Worm (Caenorhabditis elegans) whole organism, early embryonic: ENCODE results near the gene Y41E3.19.
A peak's percentile ranks its signal among the peaks of the same experiment; 100 is the strongest.

ENCODE experiments used
- B0310.2 ChIP-seq: sonication (generic microtip); optimal IDR thresholded peaks from 2 replicates; lab custom pipeline; 2016; ENCODE audit warnings: mild to moderate bottlenecking, missing genetic modification characterization, missing compliant biosample characterization
- F13C5.2 ChIP-seq: sonication (generic microtip); optimal IDR thresholded peaks from 2 replicates; lab custom pipeline; 2017; ENCODE audit warnings: mild to moderate bottlenecking, missing genetic modification characterization, inconsistent platforms, missing compliant biosample characterization
- aly-1 ChIP-seq: sonication (generic microtip); optimal IDR thresholded peaks from 2 replicates; lab custom pipeline; 2016; ENCODE audit warnings: missing genetic modification characterization, missing compliant biosample characterization
- ama-1 ChIP-seq: fragments of 150-350 bp; optimal IDR thresholded peaks from 2 replicates; lab custom pipeline; 2014
- ceh-13 ChIP-seq: fragments of 200-800 bp; sonication (Bioruptor generic); optimal IDR thresholded peaks from 2 replicates; lab custom pipeline; 2018; ENCODE audit warnings: mild to moderate bottlenecking, missing genetic modification characterization, missing compliant biosample characterization
- ets-7 ChIP-seq: sonication (generic microtip); optimal IDR thresholded peaks from 2 replicates; lab custom pipeline; 2016; ENCODE audit warnings: missing genotype, missing genetic modification characterization, missing compliant biosample characterization
- flt-1 ChIP-seq: fragments of 200-800 bp; sonication (Bioruptor generic); IDR thresholded peaks from 2 replicates; pipeline ENCODE4 v1.3.6; 2022; ENCODE audit warnings: missing genetic modification characterization, missing compliant biosample characterization
- hmbx-1 ChIP-seq: sonication (generic microtip); optimal IDR thresholded peaks from 2 replicates; lab custom pipeline; 2016; ENCODE audit warnings: mild to moderate bottlenecking, missing genetic modification characterization, missing compliant biosample characterization
- hnd-1 ChIP-seq: sonication (generic microtip); optimal IDR thresholded peaks from 2 replicates; lab custom pipeline; 2016; ENCODE audit warnings: missing genetic modification characterization, missing compliant biosample characterization
- pes-1 ChIP-seq: fragments of 200-800 bp; sonication (Bioruptor generic); IDR thresholded peaks from 2 replicates; pipeline ENCODE4 v1.3.6; 2022; ENCODE audit warnings: missing genetic modification reagents, missing genetic modification characterization, missing compliant biosample characterization
- scrt-1 ChIP-seq: fragments of 200-800 bp; sonication (Bioruptor generic); IDR thresholded peaks from 2 replicates; pipeline ENCODE4 v1.3.6; 2022; ENCODE audit warnings: missing genetic modification characterization, missing compliant biosample characterization
- sea-1 ChIP-seq: fragments of 200-800 bp; sonication (Bioruptor generic); conservative IDR thresholded peaks from 2 replicates; pipeline ENCODE4 v1.3.6; 2022; ENCODE audit warnings: missing genetic modification characterization, missing compliant biosample characterization
- tbx-11 ChIP-seq: fragments of 200-800 bp; sonication (Bioruptor generic); IDR thresholded peaks from 2 replicates; pipeline ENCODE4 v1.3.6; 2022; ENCODE audit warnings: missing genetic modification characterization, missing compliant biosample characterization
- tbx-37 ChIP-seq: fragments of 200-800 bp; sonication (Bioruptor generic); conservative IDR thresholded peaks from 2 replicates; pipeline ENCODE4 v1.3.6; 2022; ENCODE audit warnings: missing genetic modification reagents, missing genetic modification characterization, missing compliant biosample characterization
- tra-4 ChIP-seq: sonication (generic microtip); optimal IDR thresholded peaks from 2 replicates; lab custom pipeline; 2017; ENCODE audit warnings: missing genetic modification characterization, missing compliant biosample characterization

The Y41E3.19 gene

DNA sequence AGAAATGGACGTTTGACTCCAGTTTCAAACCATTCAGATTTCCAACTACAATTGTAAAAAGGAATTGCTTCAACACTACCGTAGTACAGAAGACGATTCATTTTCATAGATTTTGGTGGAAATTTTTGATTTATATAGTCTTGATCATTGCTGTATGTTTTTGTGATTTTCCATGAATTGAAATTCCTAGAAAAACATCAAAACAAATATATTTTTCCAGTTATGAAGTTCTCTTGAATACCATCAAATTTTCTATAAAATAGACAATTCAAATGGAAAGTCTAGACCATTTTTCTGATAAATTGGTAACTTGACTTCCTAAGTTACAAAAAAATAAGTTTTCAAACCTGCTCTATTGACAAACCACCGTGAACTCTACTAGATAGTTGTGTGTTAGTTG is 12.9 kb downstream of the Y41E3.19 start, which contains the start of gene srt-48:
Gene srt-48, minus strand, starts transcription at position 101 of the 400 bp plus-strand sequence.
- TF ChIP-seq aly-1 (tag; lab: Kevin White, UChicago) (no peak), ama-1 (no peak), pes-1 (GFP tag; lab: Robert Waterston, UW) (no peak), sea-1 (GFP tag; lab: Robert Waterston, UW) (no peak), flt-1 (GFP tag; lab: Robert Waterston, UW) (no peak), ceh-13 (no peak), B0310.2 (tag; lab: Kevin White, UChicago) (no peak), hnd-1 (tag; lab: Kevin White, UChicago) (no peak), ets-7 (tag; lab: Kevin White, UChicago) (no peak)

- TF ChIP-seq hmbx-1 (tag; lab: Kevin White, UChicago): no peak
- no peak for TF ChIP-seq flt-1 (GFP tag; lab: Robert Waterston, UW)
- no peak for TF ChIP-seq tra-4 (tag; lab: Kevin White, UChicago)
- TF ChIP-seq B0310.2 (tag; lab: Kevin White, UChicago): no peak
- no peak for TF ChIP-seq ama-1
- no peak for TF ChIP-seq F13C5.2 (tag; lab: Kevin White, UChicago)
- TF ChIP-seq pes-1 (GFP tag; lab: Robert Waterston, UW): no peak
Measured at ce11 chrIV:15074392-15074791, 18.5 kb downstream of the Y41E3.19 start, which contains the start of gene srt-50. TSS of gene srt-50 (plus strand) at chrIV:15074692.

DNA sequence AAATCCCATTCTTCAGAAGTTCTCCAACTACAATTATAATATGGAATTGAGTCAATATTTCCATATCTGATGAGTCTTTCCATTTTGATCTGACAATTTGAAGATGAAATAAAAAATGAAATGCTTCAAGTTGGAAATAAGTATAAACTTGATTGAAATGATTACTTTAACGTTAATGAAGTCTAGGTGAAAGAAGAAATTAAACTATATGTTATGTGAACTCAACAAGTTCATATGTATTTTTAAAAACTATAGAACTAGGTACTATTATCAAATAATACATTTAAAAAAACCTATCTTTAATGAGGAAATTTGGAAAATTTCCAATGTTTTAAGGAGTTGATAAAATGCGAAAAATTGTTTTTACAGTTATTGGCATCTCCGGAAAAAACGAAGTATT is 42.4 kb downstream of the Y41E3.19 start, which contains the start of gene srt-49:
Gene srt-49, minus strand, starts transcription at position 101 of the 400 bp plus-strand sequence.
- no peak for TF ChIP-seq hnd-1 (tag; lab: Kevin White, UChicago)

DNA sequence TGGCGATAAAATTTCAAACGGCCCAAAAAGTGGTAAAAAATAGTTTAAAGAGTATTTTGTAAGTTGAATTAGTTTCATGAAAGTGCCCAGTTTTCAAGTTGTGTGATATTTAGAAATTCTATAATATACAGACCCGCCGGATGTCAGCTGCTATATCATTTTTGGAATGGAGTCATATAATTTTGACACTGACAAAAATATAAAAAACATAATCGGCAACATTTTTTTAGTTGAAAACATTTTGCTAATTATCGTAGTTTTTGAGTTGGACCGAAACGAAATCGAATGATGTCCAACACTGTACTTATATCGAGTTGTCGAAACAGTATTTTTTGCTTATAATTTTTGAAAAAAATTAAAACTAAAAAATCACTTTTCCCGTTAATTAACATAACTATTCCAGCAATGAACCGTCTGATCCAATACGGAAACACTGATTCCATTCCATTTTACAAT is 47.3 kb downstream of the Y41E3.19 start, which contains the start of gene srt-44:
Gene srt-44, plus strand, starts transcription at position 406 of the 456 bp plus-strand sequence.
- TF ChIP-seq hnd-1 (tag; lab: Kevin White, UChicago) (no peak), hmbx-1 (tag; lab: Kevin White, UChicago) (no peak), B0310.2 (tag; lab: Kevin White, UChicago) (no peak), scrt-1 (GFP tag; lab: Robert Waterston, UW) (no peak), ceh-13 (no peak), sea-1 (GFP tag; lab: Robert Waterston, UW) (no peak)

ce11 chrIV:15107218-15107617 is 51.3 kb downstream of the Y41E3.19 start:
- TF ChIP-seq hnd-1 (tag; lab: Kevin White, UChicago) (no peak), hmbx-1 (tag; lab: Kevin White, UChicago) (no peak), tbx-37 (no peak), tbx-11 (GFP tag; lab: Robert Waterston, UW) (no peak), F13C5.2 (tag; lab: Kevin White, UChicago) (peak; percentile 31), ama-1 (no peak)
